Worm (Caenorhabditis elegans) whole organism, L3 larva: Measurements from ENCODE around the gene F56D5.5.

Source experiments
- egl-27 ChIP-seq: sonication (generic microtip); optimal IDR thresholded peaks from 4 replicates; lab custom pipeline; 2017; ENCODE audit warnings: missing biosample characterization, missing genetic modification reagents, missing genetic modification characterization
- nfya-1 ChIP-seq: sonication (generic microtip); optimal IDR thresholded peaks from 2 replicates; lab custom pipeline; 2017; ENCODE audit warnings: missing genetic modification characterization, mild to moderate bottlenecking, missing compliant biosample characterization, antibody characterized with exemption, moderate library complexity; ENCODE audit not compliant: insufficient read depth
- skn-1 ChIP-seq: fragments of 150-350 bp; optimal IDR thresholded peaks from 2 replicates; lab custom pipeline; 2014; ENCODE audit warnings: missing biosample characterization, missing genetic modification characterization

DNA sequence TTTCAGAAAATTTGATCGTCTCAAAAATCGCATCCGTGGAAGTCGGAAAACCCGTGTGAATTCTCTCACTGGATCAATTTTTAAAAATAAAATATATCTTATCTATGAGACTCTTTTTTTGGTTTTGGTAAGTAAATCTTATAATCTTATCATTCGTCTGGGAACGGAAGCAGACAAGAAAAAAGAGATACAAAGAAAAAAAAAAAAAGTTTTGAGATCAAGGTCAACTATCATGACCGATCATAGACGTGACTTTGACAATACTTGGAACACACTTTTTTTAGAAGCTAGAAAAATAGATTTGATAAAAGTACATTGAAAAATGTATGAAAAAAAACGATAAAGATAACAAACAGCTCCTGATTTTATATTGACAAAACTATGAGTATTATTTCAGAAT lies 31.4 kb downstream of the F56D5.5 start:
- TF ChIP-seq nfya-1 (tag; lab: Kevin White, UChicago) (no peak), skn-1 (tag; lab: Kevin White, UChicago) (no peak), egl-27 (tag; lab: Kevin White, UChicago) (no peak)
